Worm (Caenorhabditis elegans): Measurements from ENCODE around the gene sdc-3.

ce11 chrV:15092666-15093065 is 44.7 kb upstream of the sdc-3 start, which contains the start of gene txt-12:
- TF ChIP-seq nhr-21 (tag; optimal IDR thresholded peaks at IDR 0.05) (no peak), lsy-2 (tag; optimal IDR thresholded peaks at IDR 0.05) (no peak), snpc-4 (tag; optimal IDR thresholded peaks at IDR 0.05) (no peak), unc-62 (GFP tag; optimal IDR thresholded peaks at IDR 0.05) (no peak), zag-1 (tag; optimal IDR thresholded peaks at IDR 0.05) (no peak), egl-27 (tag; optimal IDR thresholded peaks at IDR 0.05) (no peak), mab-5 (tag; optimal IDR thresholded peaks at IDR 0.05) (no peak), elt-3 (tag; optimal IDR thresholded peaks at IDR 0.05) (no peak), nhr-129 (tag; optimal IDR thresholded peaks at IDR 0.05) (no peak), ztf-1 (GFP tag; conservative IDR thresholded peaks at IDR 0.05) (no peak), nhr-12 (tag; optimal IDR thresholded peaks at IDR 0.05) (no peak), dmd-4 (tag; optimal IDR thresholded peaks at IDR 0.05) (no peak)
